Fruit fly (Drosophila melanogaster): ENCODE results near the gene MED27.

- TF ChIP-seq CG8478 (optimal IDR thresholded peaks at IDR 0.05): no peak
- no peak for TF ChIP-seq CTCF (optimal IDR thresholded peaks at IDR 0.05)
Observed at dm6 chr3R:5654692-5655181, at the start of gene MED27, which contains the start of gene elm.

All from S2 (cell line).